Fruit fly (Drosophila melanogaster) whole organism, embryonic: ENCODE results near the gene MtnD.

ENCODE experiments used
- BEAF-32 ChIP-seq: fragments of 200-800 bp; sonication (Bioruptor generic); optimal IDR thresholded peaks from 3 replicates; lab custom pipeline; 2017; ENCODE audit warnings: missing biosample characterization, missing genetic modification characterization, mild to moderate bottlenecking, moderate library complexity, missing genetic modification reagents
- CG12236 ChIP-seq: fragments of 200-800 bp; sonication (Bioruptor generic); optimal IDR thresholded peaks from 2 replicates; lab custom pipeline; 2016; ENCODE audit warnings: missing biosample characterization, missing genetic modification characterization
- CG14710 ChIP-seq: fragments of 200-800 bp; sonication (Bioruptor generic); optimal IDR thresholded peaks from 3 replicates; lab custom pipeline; 2019; ENCODE audit warnings: missing biosample characterization, mild to moderate bottlenecking, missing genetic modification characterization, moderate library complexity
- CG16815 ChIP-seq: fragments of 200-800 bp; sonication (Bioruptor generic); optimal IDR thresholded peaks from 3 replicates; lab custom pipeline; 2017; ENCODE audit warnings: missing biosample characterization, mild to moderate bottlenecking, missing genetic modification characterization
- CG17359 ChIP-seq: fragments of 200-800 bp; sonication (Bioruptor generic); optimal IDR thresholded peaks from 3 replicates; lab custom pipeline; 2018; ENCODE audit warnings: missing biosample characterization, mild to moderate bottlenecking, missing genetic modification characterization, moderate library complexity
- CG2120 ChIP-seq: fragments of 200-800 bp; sonication (Bioruptor generic); optimal IDR thresholded peaks from 3 replicates; lab custom pipeline; 2016; ENCODE audit warnings: missing biosample characterization, missing genetic modification characterization
- CG2199 ChIP-seq: fragments of 200-800 bp; sonication (Bioruptor generic); IDR thresholded peaks from 3 replicates; pipeline ENCODE4 v1.3.6; 2022; ENCODE audit warnings: missing biosample characterization, missing genetic modification characterization
- CG6175 ChIP-seq: fragments of 200-800 bp; sonication (Bioruptor generic); IDR thresholded peaks from 3 replicates; pipeline ENCODE4 v1.3.6; 2022; ENCODE audit warnings: missing biosample characterization, missing genetic modification characterization
- CG6791 ChIP-seq: fragments of 200-800 bp; sonication (Bioruptor generic); IDR thresholded peaks from 3 replicates; pipeline ENCODE4 v1.3.6; 2022; ENCODE audit warnings: missing biosample characterization, missing genetic modification characterization; ENCODE audit not compliant: partially characterized antibody
- CG7556 ChIP-seq: fragments of 200-800 bp; sonication (Bioruptor generic); optimal IDR thresholded peaks from 2 replicates; lab custom pipeline; 2017; ENCODE audit warnings: missing biosample characterization, mild to moderate bottlenecking, missing genetic modification characterization
- CG7745 ChIP-seq: fragments of 200-800 bp; sonication (Bioruptor generic); optimal IDR thresholded peaks from 2 replicates; lab custom pipeline; 2018; ENCODE audit warnings: missing biosample characterization, mild to moderate bottlenecking, missing genetic modification characterization, moderate library complexity
- CG8281 ChIP-seq: fragments of 200-800 bp; sonication (Bioruptor generic); optimal IDR thresholded peaks from 2 replicates; lab custom pipeline; 2018; ENCODE audit warnings: missing biosample characterization, mild to moderate bottlenecking, missing genetic modification characterization, moderate library complexity
- CG9609 ChIP-seq: fragments of 200-800 bp; sonication (Bioruptor generic); optimal IDR thresholded peaks from 3 replicates; lab custom pipeline; 2016; ENCODE audit warnings: missing biosample characterization, missing genetic modification characterization
- CG9797 ChIP-seq: fragments of 200-800 bp; sonication (Bioruptor generic); optimal IDR thresholded peaks from 3 replicates; lab custom pipeline; 2018; ENCODE audit warnings: missing biosample characterization, mild to moderate bottlenecking, missing genetic modification characterization
- CHES-1-like ChIP-seq: fragments of 200-800 bp; sonication (Bioruptor generic); optimal IDR thresholded peaks from 2 replicates; lab custom pipeline; 2016; ENCODE audit warnings: missing biosample characterization, missing genetic modification characterization
- D19B ChIP-seq: fragments of 200-800 bp; sonication (Bioruptor generic); optimal IDR thresholded peaks from 2 replicates; lab custom pipeline; 2017; ENCODE audit warnings: missing biosample characterization, mild to moderate bottlenecking, missing genetic modification characterization
- Dip3 ChIP-seq: fragments of 200-800 bp; sonication (Bioruptor generic); optimal IDR thresholded peaks from 3 replicates; lab custom pipeline; 2016; ENCODE audit warnings: missing biosample characterization, missing genetic modification characterization
- H2.0 ChIP-seq: fragments of 200-800 bp; sonication (Bioruptor generic); IDR thresholded peaks from 2 replicates; pipeline ENCODE4 v1.3.6; 2022; ENCODE audit warnings: missing biosample characterization, missing genetic modification characterization
- HHEX ChIP-seq: fragments of 200-800 bp; sonication (Bioruptor generic); optimal IDR thresholded peaks from 3 replicates; lab custom pipeline; 2017; ENCODE audit warnings: missing biosample characterization, mild to moderate bottlenecking, missing genetic modification characterization, missing genetic modification reagents
- MTF-1 ChIP-seq: fragments of 200-800 bp; sonication (Bioruptor generic); optimal IDR thresholded peaks from 2 replicates; lab custom pipeline; 2018; ENCODE audit warnings: missing biosample characterization, mild to moderate bottlenecking, missing genetic modification characterization, borderline replicate concordance
- Rfx ChIP-seq: fragments of 200-800 bp; sonication (Bioruptor generic); IDR thresholded peaks from 2 replicates; pipeline ENCODE4 v1.3.6; 2022; ENCODE audit warnings: missing biosample characterization, missing genetic modification characterization
- Sox100B ChIP-seq: fragments of 200-800 bp; sonication (Bioruptor generic); optimal IDR thresholded peaks from 3 replicates; lab custom pipeline; 2018; ENCODE audit warnings: missing biosample characterization, mild to moderate bottlenecking, missing genetic modification characterization
- al ChIP-seq: fragments of 200-800 bp; sonication (Bioruptor generic); IDR thresholded peaks from 2 replicates; pipeline ENCODE4 v1.3.6; 2022; ENCODE audit warnings: missing biosample characterization, missing genetic modification characterization
- bcd ChIP-seq: fragments of 200-800 bp; sonication (Bioruptor generic); optimal IDR thresholded peaks from 2 replicates; lab custom pipeline; 2017; ENCODE audit warnings: missing biosample characterization, mild to moderate bottlenecking, missing genetic modification characterization
- crp ChIP-seq, 2 experiments: fragments of 200-800 bp; sonication (Bioruptor generic); optimal IDR thresholded peaks; 2 replicates in 1 of 2; 3 replicates in 1 of 2; lab custom pipeline; 2017; ENCODE audit warnings: missing biosample characterization in 2 of 2, missing genetic modification characterization in 2 of 2, mild to moderate bottlenecking in 1 of 2, moderate library complexity in 1 of 2
- dan ChIP-seq: fragments of 200-800 bp; sonication (Bioruptor generic); IDR thresholded peaks from 2 replicates; pipeline ENCODE4 v1.3.6; 2022; ENCODE audit warnings: missing biosample characterization, missing genetic modification characterization
- disco-r ChIP-seq: fragments of 200-800 bp; sonication (Bioruptor generic); optimal IDR thresholded peaks from 2 replicates; lab custom pipeline; 2016; ENCODE audit warnings: missing biosample characterization, missing genetic modification characterization
- exex ChIP-seq: fragments of 200-800 bp; sonication (Bioruptor generic); optimal IDR thresholded peaks from 4 replicates; lab custom pipeline; 2018; ENCODE audit warnings: missing biosample characterization, mild to moderate bottlenecking, missing genetic modification characterization, moderate library complexity
- fd64A ChIP-seq: fragments of 200-800 bp; sonication (Bioruptor generic); optimal IDR thresholded peaks from 3 replicates; lab custom pipeline; 2018; ENCODE audit warnings: missing biosample characterization, mild to moderate bottlenecking, missing genetic modification characterization
- gfzf ChIP-seq: fragments of 200-800 bp; sonication (Bioruptor generic); optimal IDR thresholded peaks from 2 replicates; lab custom pipeline; 2016; ENCODE audit warnings: missing biosample characterization, mild to moderate bottlenecking, missing genetic modification characterization, moderate library complexity
- grau ChIP-seq: fragments of 200-800 bp; optimal IDR thresholded peaks from 3 replicates; lab custom pipeline; 2019; ENCODE audit warnings: missing biosample characterization, mild to moderate bottlenecking, missing genetic modification characterization, moderate library complexity
- grn ChIP-seq: fragments of 200-800 bp; sonication (Bioruptor generic); optimal IDR thresholded peaks from 3 replicates; lab custom pipeline; 2017; ENCODE audit warnings: missing biosample characterization, missing genetic modification characterization
- gt ChIP-seq: fragments of 200-800 bp; sonication (Bioruptor generic); IDR thresholded peaks from 2 replicates; pipeline ENCODE4 v1.3.6; 2022; ENCODE audit warnings: missing biosample characterization, missing genetic modification characterization
- her ChIP-seq: fragments of 200-800 bp; sonication (Bioruptor generic); optimal IDR thresholded peaks from 2 replicates; lab custom pipeline; 2016; ENCODE audit warnings: missing biosample characterization, missing genetic modification characterization
- kni ChIP-seq: fragments of 200-800 bp; sonication (Bioruptor generic); optimal IDR thresholded peaks from 3 replicates; lab custom pipeline; 2017; ENCODE audit warnings: mild to moderate bottlenecking, missing biosample characterization, missing genetic modification reagents, missing genetic modification characterization
- knrl ChIP-seq: fragments of 200-800 bp; sonication (Bioruptor generic); IDR thresholded peaks from 3 replicates; pipeline ENCODE4 v1.3.6; 2022; ENCODE audit warnings: missing biosample characterization, missing genetic modification characterization; ENCODE audit not compliant: partially characterized antibody
- nerfin-1 ChIP-seq: fragments of 200-800 bp; sonication (Bioruptor generic); optimal IDR thresholded peaks from 3 replicates; lab custom pipeline; 2019; ENCODE audit warnings: missing biosample characterization, mild to moderate bottlenecking, missing genetic modification characterization, moderate library complexity
- nerfin-2 ChIP-seq: fragments of 200-800 bp; sonication (Bioruptor generic); IDR thresholded peaks from 2 replicates; pipeline ENCODE4 v1.3.6; 2022; ENCODE audit warnings: missing biosample characterization, missing genetic modification characterization; ENCODE audit not compliant: partially characterized antibody
- pan ChIP-seq, 4 experiments: fragments of >200 bp in 3 of 4; fragments of 200-800 bp in 1 of 4; sonication (Bioruptor generic) in 1 of 4; optimal IDR thresholded peaks in 3 of 4; IDR thresholded peaks in 1 of 4; 2 replicates each; pipeline versions ENCODE4 v1.3.6 to Lab custom; 2017 to 2022; ENCODE audit warnings: missing biosample characterization in 2 of 4, missing genetic modification characterization in 2 of 4, mixed read lengths in 1 of 4
- pho ChIP-seq: fragments of 200-800 bp; sonication (Bioruptor generic); optimal IDR thresholded peaks from 2 replicates; lab custom pipeline; 2016; ENCODE audit warnings: missing biosample characterization, missing genetic modification characterization
- pum ChIP-seq: fragments of 200-800 bp; sonication (Bioruptor generic); optimal IDR thresholded peaks from 2 replicates; lab custom pipeline; 2016; ENCODE audit warnings: missing biosample characterization, missing genetic modification characterization
- schlank ChIP-seq: fragments of 200-800 bp; sonication (Bioruptor generic); optimal IDR thresholded peaks from 2 replicates; lab custom pipeline; 2018; ENCODE audit warnings: missing biosample characterization, mild to moderate bottlenecking, missing genetic modification characterization
- sens-2 ChIP-seq: fragments of 200-800 bp; sonication (Bioruptor generic); IDR thresholded peaks from 2 replicates; pipeline ENCODE4 v1.3.6; 2022; ENCODE audit warnings: missing biosample characterization, missing genetic modification characterization
- shn ChIP-seq: fragments of 200-800 bp; sonication (Bioruptor generic); optimal IDR thresholded peaks from 3 replicates; lab custom pipeline; 2016; ENCODE audit warnings: missing biosample characterization, missing genetic modification characterization
- slbo ChIP-seq: fragments of 200-800 bp; sonication (Bioruptor generic); IDR thresholded peaks from 2 replicates; pipeline ENCODE4 v1.3.6; 2022; ENCODE audit warnings: missing biosample characterization, missing genetic modification characterization
- slou ChIP-seq: fragments of 200-800 bp; sonication (Bioruptor generic); optimal IDR thresholded peaks from 3 replicates; lab custom pipeline; 2016; ENCODE audit warnings: missing biosample characterization, missing genetic modification characterization
- so ChIP-seq: fragments of 200-800 bp; sonication (Bioruptor generic); IDR thresholded peaks from 3 replicates; pipeline ENCODE4 v1.3.6; 2022; ENCODE audit warnings: missing biosample characterization, missing genetic modification characterization
- ttk ChIP-seq: fragments of 200-800 bp; sonication (Bioruptor generic); IDR thresholded peaks from 2 replicates; pipeline ENCODE4 v2.1.2; 2022; ENCODE audit warnings: missing biosample characterization, missing genetic modification characterization
- twi ChIP-seq: fragments of 200-800 bp; optimal IDR thresholded peaks from 2 replicates; lab custom pipeline; 2019; ENCODE audit warnings: missing biosample characterization, mild to moderate bottlenecking, missing genetic modification characterization, moderate library complexity

Gene MtnD

DNA sequence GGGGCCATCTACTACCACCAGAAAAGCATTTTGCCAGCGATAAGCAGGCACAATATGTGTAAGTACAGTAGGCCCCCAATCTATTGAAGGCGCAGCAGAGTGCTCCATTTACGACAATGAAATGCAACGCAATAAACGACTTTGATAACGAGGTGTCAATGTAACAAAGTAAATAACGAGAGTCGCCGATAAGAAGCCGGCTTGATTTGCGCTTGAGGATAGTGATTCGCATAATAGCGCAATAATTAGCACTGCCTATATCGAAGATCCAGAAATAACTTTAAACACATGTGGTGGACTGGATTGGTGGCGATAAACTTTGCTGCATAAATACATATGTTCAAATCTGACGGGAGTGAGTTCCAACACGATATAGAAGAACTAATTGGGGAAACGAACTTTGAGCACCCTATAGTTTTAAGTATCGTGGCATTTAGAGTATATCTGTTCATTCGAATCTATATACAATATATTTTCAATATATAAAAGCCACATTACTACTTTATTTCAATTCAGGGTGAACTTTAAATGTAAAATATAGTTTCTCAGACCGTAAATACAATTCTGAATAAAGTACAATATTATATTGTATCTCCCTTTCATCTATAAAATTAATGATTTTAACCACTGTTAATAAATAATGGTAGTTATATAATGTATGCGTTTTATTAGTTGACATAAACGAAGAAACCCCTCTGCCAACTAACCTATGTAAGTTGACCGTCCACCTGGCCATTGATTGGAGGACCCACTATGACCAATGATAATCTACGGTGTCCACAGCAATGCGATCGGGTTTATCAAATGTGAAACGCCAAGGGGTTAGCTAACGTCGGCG lies 14.5 kb downstream of the MtnD start (continued):
- TF ChIP-seq crp (GFP tag; optimal IDR thresholded peaks at IDR 0.05; lab: Kevin White, UChicago) (no peak), slbo (GFP tag; lab: Robert Waterston, UW) (peak; percentile 45), H2.0 (GFP tag; lab: Robert Waterston, UW) (no peak), grau (tag; lab: Kevin White, UChicago) (peak; percentile 88), exex (tag; lab: Kevin White, UChicago) (peak; percentile 63), schlank (no peak), Dip3 (no peak), nerfin-2 (GFP tag; lab: Robert Waterston, UW) (no peak), sens-2 (GFP tag; lab: Robert Waterston, UW) (no peak), CG12236 (GFP tag; lab: Kevin White, UChicago) (no peak), CG6791 (no peak), grn (no peak), so (no peak), dan (no peak), CG2199 (GFP tag; lab: Robert Waterston, UW) (no peak), HHEX (GFP tag; lab: Kevin White, UChicago) (no peak), Sox100B (GFP tag; lab: Kevin White, UChicago) (no peak), al (GFP tag; lab: Robert Waterston, UW) (no peak), CG16815 (GFP tag; lab: Kevin White, UChicago) (no peak), fd64A (GFP tag; lab: Kevin White, UChicago) (no peak), pum (GFP tag; lab: Kevin White, UChicago) (no peak), disco-r (GFP tag; lab: Kevin White, UChicago) (no peak), twi (tag; lab: Kevin White, UChicago) (peak; percentile 56), CG9609 (GFP tag; lab: Kevin White, UChicago) (no peak), ttk (GFP tag; lab: Robert Waterston, UW) (no peak), CG8281 (tag; lab: Kevin White, UChicago) (no peak), CG2120 (GFP tag; lab: Kevin White, UChicago) (peak; percentile 40), kni (GFP tag; lab: Kevin White, UChicago) (no peak), bcd (GFP tag; lab: Kevin White, UChicago) (no peak), her (GFP tag; lab: Kevin White, UChicago) (peak; percentile 19), shn (GFP tag; lab: Kevin White, UChicago) (no peak), nerfin-1 (no peak), CG9797 (GFP tag; lab: Kevin White, UChicago) (no peak), CG14710 (tag; lab: Kevin White, UChicago) (no peak), pho (no peak), knrl (GFP tag; lab: Robert Waterston, UW) (no peak), CG17359 (tag; lab: Kevin White, UChicago) (no peak), CG7745 (no peak), MTF-1 (no peak), slou (no peak), CHES-1-like (GFP tag; lab: Kevin White, UChicago) (no peak), CG7556 (no peak), D19B (peak; percentile 84), Rfx (GFP tag; lab: Robert Waterston, UW) (peak; percentile 47; the same call in 1 of the 2 replicates), pan (optimal IDR thresholded peaks at IDR 0.05; lab: Kevin White, UChicago) (no peak), pan (GFP tag; optimal IDR thresholded peaks at IDR 0.05 in 1 of 2, IDR thresholded peaks at IDR 0.05 in 1 of 2) (no peak), gfzf (GFP tag; lab: Kevin White, UChicago) (no peak), CG6175 (GFP tag; lab: Robert Waterston, UW) (no peak), gt (GFP tag; lab: Robert Waterston, UW) (no peak), BEAF-32 (GFP tag; lab: Kevin White, UChicago) (no peak)
